Fruit fly (Drosophila melanogaster) whole organism, adult: ENCODE measurements around the gene Ublcp1.

ENCODE experiments used
- CG7101 ChIP-seq: fragments of 200-800 bp; sonication (Bioruptor generic); optimal IDR thresholded peaks from 2 replicates; lab custom pipeline; 2018; ENCODE audit warnings: missing biosample characterization, mild to moderate bottlenecking, missing genetic modification characterization, moderate library complexity
- Crg-1 ChIP-seq: fragments of 200-800 bp; sonication (Bioruptor generic); optimal IDR thresholded peaks from 2 replicates; lab custom pipeline; 2016; ENCODE audit warnings: missing biosample characterization, missing genetic modification characterization

dm6 chr3R:23056753-23057152 lies 4.5 kb upstream of the Ublcp1 start:
- no peak for TF ChIP-seq CG7101 (tag; lab: Kevin White, UChicago)
- TF ChIP-seq Crg-1: no peak
